Worm (Caenorhabditis elegans): ENCODE measurements around the gene C25A8.5.

DNA sequence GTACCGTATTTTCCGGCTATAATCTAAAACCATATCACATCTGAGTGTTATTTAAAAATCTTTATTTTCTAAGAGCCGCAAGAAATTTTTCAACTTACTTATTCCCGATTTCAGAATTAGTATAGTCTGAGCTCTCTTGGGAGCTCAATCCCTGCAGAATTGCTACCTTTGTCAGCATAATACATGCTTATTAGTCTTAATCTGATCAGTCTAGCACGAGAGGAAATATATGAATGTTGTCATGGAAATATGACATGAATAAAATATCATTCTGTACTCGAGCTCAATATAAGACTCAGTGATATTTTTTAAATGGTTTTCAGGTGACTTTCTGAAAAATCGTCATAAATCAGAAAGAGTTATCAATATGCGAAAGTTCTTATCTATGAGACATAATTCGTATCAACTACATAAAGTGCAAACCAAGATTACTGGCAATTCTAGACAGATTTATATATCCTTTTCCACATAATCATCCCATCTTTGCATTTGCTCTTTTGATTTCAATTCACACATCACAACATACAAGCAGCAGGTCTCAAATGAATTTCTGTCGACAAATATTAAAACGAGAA, 46.1 kb downstream of the C25A8.5 start:
- TF ChIP-seq aly-2 (tag; optimal IDR thresholded peaks at IDR 0.05) (no peak), lsy-2 (tag; optimal IDR thresholded peaks at IDR 0.05) (peak in 1 of 2 experiments; percentile 46), nhr-11 (tag; optimal IDR thresholded peaks at IDR 0.05) (no peak), skn-1 (tag; optimal IDR thresholded peaks at IDR 0.05) (peak; percentile 70), sma-9 (GFP tag; optimal IDR thresholded peaks at IDR 0.05) (peak; percentile 22), sma-9 (tag; optimal IDR thresholded peaks at IDR 0.05) (no peak)

Data from whole organism, L2 larva.